Worm (Caenorhabditis elegans) whole organism, L1 larva: ENCODE results near the gene gst-26.

ENCODE experiments used
- F16B12.6 ChIP-seq: fragments of 150-350 bp; optimal IDR thresholded peaks from 2 replicates; lab custom pipeline; 2014; ENCODE audit warnings: missing biosample characterization, missing genetic modification characterization
- alr-1 ChIP-seq: fragments of 200-800 bp; sonication (Bioruptor generic); optimal IDR thresholded peaks from 2 replicates; lab custom pipeline; 2018; ENCODE audit warnings: borderline replicate concordance, mild to moderate bottlenecking, missing genetic modification characterization, missing compliant biosample characterization
- aly-2 ChIP-seq: fragments of 150-350 bp; optimal IDR thresholded peaks from 2 replicates; lab custom pipeline; 2014; ENCODE audit warnings: missing biosample characterization, missing genetic modification characterization
- ama-1 ChIP-seq: fragments of 150-350 bp; optimal IDR thresholded peaks from 2 replicates; lab custom pipeline; 2014
- blmp-1 ChIP-seq: fragments of 150-350 bp; optimal IDR thresholded peaks from 2 replicates; lab custom pipeline; 2014; ENCODE audit warnings: missing biosample characterization, missing genetic modification characterization
- ceh-63 ChIP-seq: fragments of 200-800 bp; sonication (Bioruptor generic); optimal IDR thresholded peaks from 2 replicates; lab custom pipeline; 2018; ENCODE audit warnings: mild to moderate bottlenecking, missing genetic modification characterization, missing compliant biosample characterization
- ceh-8 ChIP-seq: fragments of 200-800 bp; sonication (Bioruptor generic); optimal IDR thresholded peaks from 2 replicates; lab custom pipeline; 2018; ENCODE audit warnings: mild to moderate bottlenecking, missing genetic modification characterization, moderate library complexity, missing compliant biosample characterization
- ceh-82 ChIP-seq, 3 experiments: fragments of 150-350 bp in 1 of 3; sonication (generic microtip) in 2 of 3; optimal IDR thresholded peaks; 2 replicates each; lab custom pipeline; 2014 to 2017; ENCODE audit warnings: missing biosample characterization in 3 of 3, missing genetic modification characterization in 3 of 3
- dpl-1 ChIP-seq, 3 experiments: fragments of 150-350 bp in 2 of 3; sonication (generic microtip) in 1 of 3; optimal IDR thresholded peaks; 2 replicates each; lab custom pipeline; 2014 to 2017; ENCODE audit warnings: missing biosample characterization in 3 of 3, missing genetic modification characterization in 3 of 3, missing genetic modification reagents in 3 of 3
- efl-1 ChIP-seq, 4 experiments: fragments of 150-350 bp; optimal IDR thresholded peaks in 3 of 4; peaks in 1 of 4; 1 replicate in 1 of 4; 2 replicates in 3 of 4; lab custom pipeline; 2014; ENCODE audit warnings: missing biosample characterization in 2 of 4, missing genetic modification characterization in 2 of 4, missing genetic modification reagents in 2 of 4
- elt-2 ChIP-seq: sonication (generic microtip); optimal IDR thresholded peaks from 2 replicates; lab custom pipeline; 2016; ENCODE audit warnings: missing genetic modification characterization, mild to moderate bottlenecking, inconsistent platforms, missing compliant biosample characterization, missing genetic modification reagents
- ets-5 ChIP-seq: fragments of 200-800 bp; sonication (Bioruptor generic); IDR thresholded peaks from 2 replicates; pipeline ENCODE4 v1.3.6; 2022; ENCODE audit warnings: missing genetic modification characterization, missing compliant biosample characterization
- fkh-4 ChIP-seq: sonication (generic microtip); optimal IDR thresholded peaks from 2 replicates; lab custom pipeline; 2016; ENCODE audit warnings: missing compliant biosample characterization, missing genetic modification characterization, borderline replicate concordance
- fkh-8 ChIP-seq: sonication (generic microtip); optimal IDR thresholded peaks from 2 replicates; lab custom pipeline; 2016; ENCODE audit warnings: mild to moderate bottlenecking, missing genetic modification characterization, missing compliant biosample characterization
- fos-1 ChIP-seq: fragments of 150-350 bp; optimal IDR thresholded peaks from 2 replicates; lab custom pipeline; 2014; ENCODE audit warnings: missing biosample characterization, missing genetic modification characterization
- grh-1 ChIP-seq: fragments of 200-800 bp; sonication (Bioruptor generic); IDR thresholded peaks from 2 replicates; pipeline ENCODE4 v1.3.6; 2022; ENCODE audit warnings: missing genetic modification reagents, missing genetic modification characterization, missing compliant biosample characterization
- isw-1 ChIP-seq: fragments of 200-800 bp; sonication (Bioruptor generic); IDR thresholded peaks from 2 replicates; pipeline ENCODE4 v1.3.6; 2022; ENCODE audit warnings: missing genetic modification characterization, missing compliant biosample characterization
- jun-1 ChIP-seq: fragments of 150-350 bp; optimal IDR thresholded peaks from 2 replicates; lab custom pipeline; 2014; ENCODE audit warnings: missing biosample characterization, missing genetic modification reagents, missing genetic modification characterization
- lin-14 ChIP-seq: fragments of 200-800 bp; sonication (Bioruptor generic); optimal IDR thresholded peaks from 2 replicates; lab custom pipeline; 2018; ENCODE audit warnings: mild to moderate bottlenecking, missing genetic modification characterization, moderate library complexity, missing compliant biosample characterization
- lir-3 ChIP-seq: sonication (generic microtip); optimal IDR thresholded peaks from 2 replicates; lab custom pipeline; 2016; ENCODE audit warnings: mild to moderate bottlenecking, missing genetic modification characterization, moderate library complexity, missing compliant biosample characterization; ENCODE audit not compliant: poor library complexity
- mdl-1 ChIP-seq, 2 experiments: fragments of 150-350 bp; optimal IDR thresholded peaks; 2 replicates each; lab custom pipeline; 2014 to 2017; ENCODE audit warnings: missing biosample characterization in 2 of 2, missing genetic modification characterization in 2 of 2, inconsistent platforms in 1 of 2
- mep-1 ChIP-seq: fragments of 150-350 bp; optimal IDR thresholded peaks from 2 replicates; lab custom pipeline; 2014; ENCODE audit warnings: missing biosample characterization, missing genetic modification characterization
- nhr-11 ChIP-seq: fragments of 150-350 bp; optimal IDR thresholded peaks from 2 replicates; lab custom pipeline; 2014; ENCODE audit warnings: missing biosample characterization, missing genetic modification characterization
- nhr-12 ChIP-seq: sonication (generic microtip); optimal IDR thresholded peaks from 2 replicates; lab custom pipeline; 2017; ENCODE audit warnings: missing biosample characterization, missing genetic modification characterization
- nhr-19 ChIP-seq: fragments of 200-800 bp; sonication (Bioruptor generic); conservative IDR thresholded peaks from 2 replicates; pipeline ENCODE4 v1.3.6; 2022; ENCODE audit warnings: missing genetic modification characterization, missing compliant biosample characterization
- nhr-237 ChIP-seq: fragments of 150-350 bp; optimal IDR thresholded peaks from 2 replicates; lab custom pipeline; 2014; ENCODE audit warnings: missing biosample characterization, missing genetic modification characterization
- nhr-28 ChIP-seq: fragments of 150-350 bp; optimal IDR thresholded peaks from 2 replicates; lab custom pipeline; 2014; ENCODE audit warnings: missing biosample characterization, missing genetic modification characterization
- nhr-47 ChIP-seq: sonication (generic microtip); optimal IDR thresholded peaks from 2 replicates; lab custom pipeline; 2016; ENCODE audit warnings: mild to moderate bottlenecking, missing genetic modification characterization, moderate library complexity, missing compliant biosample characterization
- nhr-71 ChIP-seq: sonication (generic microtip); optimal IDR thresholded peaks from 2 replicates; lab custom pipeline; 2016; ENCODE audit warnings: mild to moderate bottlenecking, missing genetic modification characterization, moderate library complexity, missing compliant biosample characterization
- nhr-76 ChIP-seq: sonication (generic microtip); optimal IDR thresholded peaks from 2 replicates; lab custom pipeline; 2017; ENCODE audit warnings: missing biosample characterization, missing genetic modification characterization
- nhr-77 ChIP-seq: fragments of 150-350 bp; optimal IDR thresholded peaks from 2 replicates; lab custom pipeline; 2014; ENCODE audit warnings: missing biosample characterization, missing genetic modification characterization
- nhr-85 ChIP-seq: sonication (generic microtip); peaks from one replicate; lab custom pipeline; 2016; ENCODE audit warnings: missing genetic modification characterization, inconsistent platforms, missing compliant biosample characterization
- nhr-90 ChIP-seq: sonication (generic microtip); optimal IDR thresholded peaks from 2 replicates; lab custom pipeline; 2016; ENCODE audit warnings: mild to moderate bottlenecking, missing genetic modification characterization, missing compliant biosample characterization; ENCODE audit not compliant: poor library complexity
- pag-3 ChIP-seq: sonication (generic microtip); optimal IDR thresholded peaks from 2 replicates; lab custom pipeline; 2017; ENCODE audit warnings: missing genetic modification characterization, mild to moderate bottlenecking, missing compliant biosample characterization, antibody characterized with exemption, borderline replicate concordance; ENCODE audit not compliant: insufficient read depth
- pqm-1 ChIP-seq: sonication (generic microtip); optimal IDR thresholded peaks from 3 replicates; lab custom pipeline; 2017; ENCODE audit warnings: missing biosample characterization, missing genetic modification characterization
- rnt-1 ChIP-seq: sonication (generic microtip); optimal IDR thresholded peaks from 2 replicates; lab custom pipeline; 2016; ENCODE audit warnings: mild to moderate bottlenecking, missing genetic modification characterization, moderate library complexity, missing compliant biosample characterization
- sox-4 ChIP-seq: sonication (generic microtip); optimal IDR thresholded peaks from 2 replicates; lab custom pipeline; 2016; ENCODE audit warnings: missing genetic modification characterization, missing compliant biosample characterization
- sptf-1 ChIP-seq: fragments of 150-350 bp; optimal IDR thresholded peaks from 2 replicates; lab custom pipeline; 2014; ENCODE audit warnings: missing biosample characterization, missing genetic modification characterization
- unc-130 ChIP-seq: fragments of 150-350 bp; optimal IDR thresholded peaks from 2 replicates; lab custom pipeline; 2017; ENCODE audit warnings: missing biosample characterization, missing genetic modification characterization, inconsistent platforms
- unc-62 ChIP-seq: fragments of 150-350 bp; optimal IDR thresholded peaks from 2 replicates; lab custom pipeline; 2014; ENCODE audit warnings: missing biosample characterization, missing genetic modification reagents, missing genetic modification characterization
- unc-98 ChIP-seq: fragments of 200-800 bp; sonication (Bioruptor generic); IDR thresholded peaks from 2 replicates; pipeline ENCODE4 v1.3.6; 2022; ENCODE audit warnings: missing genetic modification characterization, missing compliant biosample characterization
- vab-15 ChIP-seq: sonication (generic microtip); optimal IDR thresholded peaks from 2 replicates; lab custom pipeline; 2017; ENCODE audit warnings: missing genotype, mild to moderate bottlenecking, missing genetic modification characterization, missing compliant biosample characterization
- xbp-1 ChIP-seq: sonication (generic microtip); optimal IDR thresholded peaks from 2 replicates; lab custom pipeline; 2016; ENCODE audit warnings: missing genetic modification characterization, missing compliant biosample characterization
- zip-4 ChIP-seq: fragments of 200-800 bp; sonication (Bioruptor generic); optimal IDR thresholded peaks from 2 replicates; lab custom pipeline; 2018; ENCODE audit warnings: mild to moderate bottlenecking, missing genetic modification characterization, moderate library complexity, missing compliant biosample characterization
- ztf-11 ChIP-seq, 2 experiments: sonication (generic microtip); optimal IDR thresholded peaks; 2 replicates each; lab custom pipeline; 2016 to 2017; ENCODE audit warnings: missing genetic modification characterization in 2 of 2, missing biosample characterization in 1 of 2, missing compliant biosample characterization in 1 of 2
- ztf-4 ChIP-seq: fragments of 150-350 bp; optimal IDR thresholded peaks from 2 replicates; lab custom pipeline; 2014; ENCODE audit warnings: missing biosample characterization, missing genetic modification characterization

Gene gst-26

DNA sequence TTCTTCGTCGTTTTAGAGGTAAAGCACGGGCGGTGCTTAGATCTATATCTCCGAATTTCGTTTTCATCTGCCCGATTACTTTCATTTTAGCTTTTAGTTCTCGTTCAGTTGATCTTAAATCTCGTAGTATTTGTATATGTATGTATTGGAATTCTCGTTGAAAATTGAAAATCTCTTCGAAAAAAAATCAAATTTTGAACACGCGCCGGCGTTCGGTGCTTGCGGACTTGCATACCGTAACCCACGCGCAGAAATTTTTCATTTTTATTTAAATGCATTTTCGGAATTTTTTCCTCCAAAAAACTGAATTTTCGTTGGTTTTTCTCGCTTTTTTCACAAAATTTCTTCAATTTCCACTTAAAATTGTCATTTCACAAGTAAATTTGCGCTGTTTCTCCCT, 43.8 kb upstream of the gst-26 start (continued):
- TF ChIP-seq pag-3 (tag; lab: Kevin White, UChicago), result no peak
- peak; percentile 73 for TF ChIP-seq F16B12.6 (tag; lab: Kevin White, UChicago)
- no peak for TF ChIP-seq ztf-11 (tag; optimal IDR thresholded peaks at IDR 0.05; lab: Kevin White, UChicago)
- no peak for TF ChIP-seq fkh-8
- TF ChIP-seq unc-130, result no peak

- TF ChIP-seq elt-2 (peak; percentile 37), mep-1 (no peak), blmp-1 (tag; lab: Kevin White, UChicago) (peak; percentile 5)
Measured at ce11 chrII:15207562-15207961, 43.2 kb upstream of the gst-26 start.

DNA sequence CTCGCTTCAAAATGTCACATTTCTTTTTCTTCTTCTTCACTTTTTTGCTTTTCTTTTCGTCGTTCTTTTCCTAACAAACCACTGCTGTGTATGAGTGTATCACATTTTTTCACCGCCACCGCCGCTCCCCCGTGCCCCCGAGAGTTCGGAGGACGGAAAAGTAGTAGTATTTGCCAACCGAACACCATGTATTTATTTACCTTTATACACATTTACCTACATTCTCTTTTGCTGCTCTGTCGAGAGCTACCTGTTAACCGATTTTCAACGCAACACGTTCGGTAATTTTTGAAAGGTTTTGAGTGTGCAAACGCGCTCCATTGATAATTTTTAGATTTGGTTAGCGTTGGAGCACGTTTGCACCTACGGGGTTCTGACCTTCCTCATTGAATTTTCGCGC, 41.9 kb upstream of the gst-26 start:
- TF ChIP-seq fos-1 (tag; lab: Kevin White, UChicago), result no peak
- no peak for TF ChIP-seq efl-1 (optimal IDR thresholded peaks at IDR 0.05; lab: Kevin White, UChicago)
- TF ChIP-seq efl-1 (GFP tag; optimal IDR thresholded peaks at IDR 0.05 in 1 of 2; lab: Kevin White, UChicago), result peak in 1 of 2 experiments; percentile 87
- TF ChIP-seq rnt-1, result no peak
- TF ChIP-seq lin-14 (GFP tag; lab: Kevin White, UChicago), result peak; percentile 17
- TF ChIP-seq nhr-77 (tag; lab: Kevin White, UChicago), result peak; percentile 60
- 0 out of 2 replicates have a peak, but pooled peaks have one; percentile 4 for TF ChIP-seq nhr-19 (GFP tag; lab: Robert Waterston, UW)
- no peak for TF ChIP-seq lir-3 (tag; lab: Kevin White, UChicago)
- TF ChIP-seq nhr-237, result no peak

ce11 chrII:15205346-15205745, 41.0 kb upstream of the gst-26 start:
- TF ChIP-seq xbp-1 (tag; lab: Kevin White, UChicago) (no peak), sox-4 (tag; lab: Kevin White, UChicago) (no peak), fkh-4 (tag; lab: Kevin White, UChicago) (no peak), lin-14 (GFP tag; lab: Kevin White, UChicago) (peak; percentile 81), unc-62 (GFP tag; lab: Kevin White, UChicago) (no peak), isw-1 (GFP tag; lab: Robert Waterston, UW) (no peak), nhr-47 (tag; lab: Kevin White, UChicago) (peak; percentile 38), jun-1 (no peak), nhr-11 (tag; lab: Kevin White, UChicago) (no peak), nhr-77 (tag; lab: Kevin White, UChicago) (no peak), efl-1 (optimal IDR thresholded peaks at IDR 0.05; lab: Kevin White, UChicago) (peak; percentile 20 to 21), efl-1 (GFP tag; optimal IDR thresholded peaks at IDR 0.05 in 1 of 2; lab: Kevin White, UChicago) (peak; percentile 29), dpl-1 (GFP tag; optimal IDR thresholded peaks at IDR 0.05; lab: Kevin White, UChicago) (peak in 2 of 3 experiments; percentile 23 to 56), ama-1 (lab: Kevin White, UChicago) (no peak), grh-1 (GFP tag; lab: Robert Waterston, UW) (peak; percentile 74), nhr-28 (tag; lab: Kevin White, UChicago) (no peak), aly-2 (tag; lab: Kevin White, UChicago) (no peak), alr-1 (tag; lab: Kevin White, UChicago) (no peak), ceh-8 (GFP tag; lab: Kevin White, UChicago) (no peak), ceh-63 (GFP tag; lab: Kevin White, UChicago) (no peak), ets-5 (no peak), unc-98 (GFP tag; lab: Robert Waterston, UW) (no peak), pqm-1 (tag; lab: Kevin White, UChicago) (no peak), mdl-1 (tag; optimal IDR thresholded peaks at IDR 0.05; lab: Kevin White, UChicago) (peak in 1 of 2 experiments; percentile 83), nhr-12 (no peak), nhr-85 (tag; lab: Kevin White, UChicago) (peak; percentile 93), ceh-82 (tag; optimal IDR thresholded peaks at IDR 0.05; lab: Kevin White, UChicago) (no peak), nhr-71 (peak; percentile 84), nhr-76 (tag; lab: Kevin White, UChicago) (no peak), ztf-11 (tag; optimal IDR thresholded peaks at IDR 0.05; lab: Kevin White, UChicago) (no peak), sptf-1 (tag; lab: Kevin White, UChicago) (no peak), vab-15 (tag; lab: Kevin White, UChicago) (peak; percentile 62), lir-3 (tag; lab: Kevin White, UChicago) (peak; percentile 76), ztf-4 (tag; lab: Kevin White, UChicago) (no peak), zip-4 (GFP tag; lab: Kevin White, UChicago) (no peak), nhr-237 (no peak), nhr-90 (tag; lab: Kevin White, UChicago) (peak; percentile 56), unc-130 (peak; percentile 18)
